Worm (Caenorhabditis elegans) whole organism, L1 larva: ENCODE measurements around the gene ldh-1.

Experiments
- C16A3.4 ChIP-seq: fragments of 150-350 bp; optimal IDR thresholded peaks from 2 replicates; lab custom pipeline; 2014; ENCODE audit warnings: missing biosample characterization, missing genetic modification characterization
- C34B4.2 ChIP-seq: sonication (generic microtip); optimal IDR thresholded peaks from 2 replicates; lab custom pipeline; 2017; ENCODE audit warnings: mild to moderate bottlenecking, missing genetic modification characterization, missing compliant biosample characterization
- F16B12.6 ChIP-seq: fragments of 150-350 bp; optimal IDR thresholded peaks from 2 replicates; lab custom pipeline; 2014; ENCODE audit warnings: missing biosample characterization, missing genetic modification characterization
- aha-1 ChIP-seq: fragments of 150-350 bp; optimal IDR thresholded peaks from 2 replicates; lab custom pipeline; 2014; ENCODE audit warnings: missing biosample characterization, missing genetic modification characterization
- alr-1 ChIP-seq: fragments of 200-800 bp; sonication (Bioruptor generic); optimal IDR thresholded peaks from 2 replicates; lab custom pipeline; 2018; ENCODE audit warnings: borderline replicate concordance, mild to moderate bottlenecking, missing genetic modification characterization, missing compliant biosample characterization
- aly-2 ChIP-seq: fragments of 150-350 bp; optimal IDR thresholded peaks from 2 replicates; lab custom pipeline; 2014; ENCODE audit warnings: missing biosample characterization, missing genetic modification characterization
- blmp-1 ChIP-seq: fragments of 150-350 bp; optimal IDR thresholded peaks from 2 replicates; lab custom pipeline; 2014; ENCODE audit warnings: missing biosample characterization, missing genetic modification characterization
- ceh-88 ChIP-seq: fragments of 200-800 bp; sonication (Bioruptor generic); IDR thresholded peaks from 2 replicates; pipeline ENCODE4 v1.3.6; 2022; ENCODE audit warnings: missing genetic modification characterization, missing compliant biosample characterization
- ces-1 ChIP-seq: fragments of 150-350 bp; optimal IDR thresholded peaks from 2 replicates; lab custom pipeline; 2014; ENCODE audit warnings: missing biosample characterization, missing genetic modification reagents, missing genetic modification characterization
- dpl-1 ChIP-seq, 3 experiments: fragments of 150-350 bp in 2 of 3; sonication (generic microtip) in 1 of 3; optimal IDR thresholded peaks; 2 replicates each; lab custom pipeline; 2014 to 2017; ENCODE audit warnings: missing biosample characterization in 3 of 3, missing genetic modification characterization in 3 of 3, missing genetic modification reagents in 3 of 3
- dsc-1 ChIP-seq: sonication (generic microtip); optimal IDR thresholded peaks from 2 replicates; lab custom pipeline; 2016; ENCODE audit warnings: mild to moderate bottlenecking, missing genetic modification characterization, missing compliant biosample characterization
- efl-1 ChIP-seq, 4 experiments: fragments of 150-350 bp; optimal IDR thresholded peaks in 3 of 4; peaks in 1 of 4; 1 replicate in 1 of 4; 2 replicates in 3 of 4; lab custom pipeline; 2014; ENCODE audit warnings: missing biosample characterization in 2 of 4, missing genetic modification characterization in 2 of 4, missing genetic modification reagents in 2 of 4
- elt-2 ChIP-seq: sonication (generic microtip); optimal IDR thresholded peaks from 2 replicates; lab custom pipeline; 2016; ENCODE audit warnings: missing genetic modification characterization, mild to moderate bottlenecking, inconsistent platforms, missing compliant biosample characterization, missing genetic modification reagents
- elt-3 ChIP-seq, 6 experiments: fragments of 150-350 bp in 1 of 6; sonication (generic microtip); optimal IDR thresholded peaks; 2 replicates each; lab custom pipeline; 2017 to 2018; ENCODE audit warnings: missing biosample characterization in 6 of 6, missing genetic modification characterization in 6 of 6, inconsistent platforms in 1 of 6
- fkh-8 ChIP-seq: sonication (generic microtip); optimal IDR thresholded peaks from 2 replicates; lab custom pipeline; 2016; ENCODE audit warnings: mild to moderate bottlenecking, missing genetic modification characterization, missing compliant biosample characterization
- grh-1 ChIP-seq: fragments of 200-800 bp; sonication (Bioruptor generic); IDR thresholded peaks from 2 replicates; pipeline ENCODE4 v1.3.6; 2022; ENCODE audit warnings: missing genetic modification reagents, missing genetic modification characterization, missing compliant biosample characterization
- hpl-2 ChIP-seq: fragments of 150-350 bp; optimal IDR thresholded peaks from 2 replicates; lab custom pipeline; 2014; ENCODE audit warnings: missing biosample characterization, missing genetic modification reagents, missing genetic modification characterization
- irx-1 ChIP-seq: sonication (generic microtip); optimal IDR thresholded peaks from 2 replicates; lab custom pipeline; 2016; ENCODE audit warnings: missing genetic modification characterization, missing compliant biosample characterization
- jun-1 ChIP-seq: fragments of 150-350 bp; optimal IDR thresholded peaks from 2 replicates; lab custom pipeline; 2014; ENCODE audit warnings: missing biosample characterization, missing genetic modification reagents, missing genetic modification characterization
- lin-13 ChIP-seq: fragments of 150-350 bp; optimal IDR thresholded peaks from 2 replicates; lab custom pipeline; 2014; ENCODE audit warnings: missing biosample characterization, missing genetic modification reagents, missing genetic modification characterization
- lin-14 ChIP-seq: fragments of 200-800 bp; sonication (Bioruptor generic); optimal IDR thresholded peaks from 2 replicates; lab custom pipeline; 2018; ENCODE audit warnings: mild to moderate bottlenecking, missing genetic modification characterization, moderate library complexity, missing compliant biosample characterization
- lin-35 ChIP-seq, 2 experiments: fragments of 150-350 bp; optimal IDR thresholded peaks; 2 replicates each; lab custom pipeline; 2014; ENCODE audit warnings: missing biosample characterization in 2 of 2, missing genetic modification characterization in 2 of 2, missing genetic modification reagents in 2 of 2
- lin-39 ChIP-seq: fragments of 150-350 bp; optimal IDR thresholded peaks from 2 replicates; lab custom pipeline; 2014; ENCODE audit warnings: missing biosample characterization, missing genetic modification reagents, missing genetic modification characterization
- lir-3 ChIP-seq: sonication (generic microtip); optimal IDR thresholded peaks from 2 replicates; lab custom pipeline; 2016; ENCODE audit warnings: mild to moderate bottlenecking, missing genetic modification characterization, moderate library complexity, missing compliant biosample characterization; ENCODE audit not compliant: poor library complexity
- lsy-2 ChIP-seq, 2 experiments: fragments of 150-350 bp; optimal IDR thresholded peaks; 2 replicates each; lab custom pipeline; 2014; ENCODE audit warnings: missing biosample characterization in 2 of 2, missing genetic modification characterization in 2 of 2
- mdl-1 ChIP-seq, 2 experiments: fragments of 150-350 bp; optimal IDR thresholded peaks; 2 replicates each; lab custom pipeline; 2014 to 2017; ENCODE audit warnings: missing biosample characterization in 2 of 2, missing genetic modification characterization in 2 of 2, inconsistent platforms in 1 of 2
- mep-1 ChIP-seq: fragments of 150-350 bp; optimal IDR thresholded peaks from 2 replicates; lab custom pipeline; 2014; ENCODE audit warnings: missing biosample characterization, missing genetic modification characterization
- nhr-19 ChIP-seq: fragments of 200-800 bp; sonication (Bioruptor generic); conservative IDR thresholded peaks from 2 replicates; pipeline ENCODE4 v1.3.6; 2022; ENCODE audit warnings: missing genetic modification characterization, missing compliant biosample characterization
- nhr-20 ChIP-seq: sonication (generic microtip); optimal IDR thresholded peaks from 2 replicates; lab custom pipeline; 2016; ENCODE audit warnings: mild to moderate bottlenecking, missing genetic modification characterization, missing compliant biosample characterization
- nhr-47 ChIP-seq: sonication (generic microtip); optimal IDR thresholded peaks from 2 replicates; lab custom pipeline; 2016; ENCODE audit warnings: mild to moderate bottlenecking, missing genetic modification characterization, moderate library complexity, missing compliant biosample characterization
- nhr-71 ChIP-seq: sonication (generic microtip); optimal IDR thresholded peaks from 2 replicates; lab custom pipeline; 2016; ENCODE audit warnings: mild to moderate bottlenecking, missing genetic modification characterization, moderate library complexity, missing compliant biosample characterization
- nhr-76 ChIP-seq: sonication (generic microtip); optimal IDR thresholded peaks from 2 replicates; lab custom pipeline; 2017; ENCODE audit warnings: missing biosample characterization, missing genetic modification characterization
- nhr-85 ChIP-seq: sonication (generic microtip); peaks from one replicate; lab custom pipeline; 2016; ENCODE audit warnings: missing genetic modification characterization, inconsistent platforms, missing compliant biosample characterization
- nhr-90 ChIP-seq: sonication (generic microtip); optimal IDR thresholded peaks from 2 replicates; lab custom pipeline; 2016; ENCODE audit warnings: mild to moderate bottlenecking, missing genetic modification characterization, missing compliant biosample characterization; ENCODE audit not compliant: poor library complexity
- pax-3 ChIP-seq: fragments of 200-800 bp; sonication (Bioruptor generic); optimal IDR thresholded peaks from 2 replicates; lab custom pipeline; 2018; ENCODE audit warnings: mild to moderate bottlenecking, missing genetic modification characterization, moderate library complexity, missing compliant biosample characterization
- rnt-1 ChIP-seq: sonication (generic microtip); optimal IDR thresholded peaks from 2 replicates; lab custom pipeline; 2016; ENCODE audit warnings: mild to moderate bottlenecking, missing genetic modification characterization, moderate library complexity, missing compliant biosample characterization
- skn-1 ChIP-seq: fragments of 150-350 bp; optimal IDR thresholded peaks from 2 replicates; lab custom pipeline; 2014; ENCODE audit warnings: missing biosample characterization, missing genetic modification characterization
- snu-23 ChIP-seq: sonication (generic microtip); optimal IDR thresholded peaks from 2 replicates; lab custom pipeline; 2016; ENCODE audit warnings: missing genetic modification characterization, missing compliant biosample characterization
- sox-4 ChIP-seq: sonication (generic microtip); optimal IDR thresholded peaks from 2 replicates; lab custom pipeline; 2016; ENCODE audit warnings: missing genetic modification characterization, missing compliant biosample characterization
- sptf-1 ChIP-seq: fragments of 150-350 bp; optimal IDR thresholded peaks from 2 replicates; lab custom pipeline; 2014; ENCODE audit warnings: missing biosample characterization, missing genetic modification characterization
- swsn-7 ChIP-seq: sonication (generic microtip); optimal IDR thresholded peaks from 2 replicates; lab custom pipeline; 2016; ENCODE audit warnings: missing genetic modification characterization, missing compliant biosample characterization
- tbx-2 ChIP-seq: sonication (generic microtip); optimal IDR thresholded peaks from 2 replicates; lab custom pipeline; 2016; ENCODE audit warnings: missing genetic modification characterization, missing compliant biosample characterization
- tlp-1 ChIP-seq: fragments of 150-350 bp; optimal IDR thresholded peaks from 2 replicates; lab custom pipeline; 2014; ENCODE audit warnings: missing biosample characterization, missing genetic modification characterization
- unc-62 ChIP-seq: fragments of 150-350 bp; optimal IDR thresholded peaks from 2 replicates; lab custom pipeline; 2014; ENCODE audit warnings: missing biosample characterization, missing genetic modification reagents, missing genetic modification characterization
- unc-86 ChIP-seq: sonication (generic microtip); optimal IDR thresholded peaks from 2 replicates; lab custom pipeline; 2016; ENCODE audit warnings: missing genetic modification characterization, missing compliant biosample characterization
- vab-15 ChIP-seq: sonication (generic microtip); optimal IDR thresholded peaks from 2 replicates; lab custom pipeline; 2017; ENCODE audit warnings: missing genotype, mild to moderate bottlenecking, missing genetic modification characterization, missing compliant biosample characterization
- xbp-1 ChIP-seq: sonication (generic microtip); optimal IDR thresholded peaks from 2 replicates; lab custom pipeline; 2016; ENCODE audit warnings: missing genetic modification characterization, missing compliant biosample characterization
- zag-1 ChIP-seq: fragments of 150-350 bp; optimal IDR thresholded peaks from 2 replicates; lab custom pipeline; 2014; ENCODE audit warnings: missing biosample characterization, missing genetic modification characterization
- ztf-11 ChIP-seq, 2 experiments: sonication (generic microtip); optimal IDR thresholded peaks; 2 replicates each; lab custom pipeline; 2016 to 2017; ENCODE audit warnings: missing genetic modification characterization in 2 of 2, missing biosample characterization in 1 of 2, missing compliant biosample characterization in 1 of 2
- ztf-4 ChIP-seq: fragments of 150-350 bp; optimal IDR thresholded peaks from 2 replicates; lab custom pipeline; 2014; ENCODE audit warnings: missing biosample characterization, missing genetic modification characterization

Gene ldh-1

DNA sequence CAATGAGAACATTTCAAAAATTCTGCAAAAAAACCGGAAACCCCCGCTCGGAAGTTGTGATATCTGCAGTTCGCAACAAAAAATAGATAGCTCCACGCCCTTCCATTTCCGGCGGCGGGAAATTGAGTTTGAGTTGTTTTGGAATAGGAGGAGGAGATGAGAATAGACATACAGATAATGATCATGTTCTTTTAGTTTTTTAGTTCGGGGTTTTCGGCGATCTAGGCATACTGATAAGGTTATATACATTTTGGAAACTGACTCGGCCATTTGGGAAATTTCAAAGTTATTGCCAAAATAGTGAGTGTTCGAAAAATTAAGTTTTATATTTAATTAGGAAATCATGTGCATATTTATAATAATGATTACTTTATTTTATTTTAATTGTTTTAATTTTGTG, 9.8 kb downstream of the ldh-1 start:
- TF ChIP-seq grh-1 (GFP tag; lab: Robert Waterston, UW) (no peak), nhr-85 (peak; percentile 29), lin-14 (GFP tag; lab: Kevin White, UChicago) (peak; percentile 44)

ce11 chrII:11737347-11737746, 13.3 kb downstream of the ldh-1 start:
- TF ChIP-seq ztf-4 (tag; lab: Kevin White, UChicago) (peak; percentile 69), efl-1 (optimal IDR thresholded peaks at IDR 0.05; lab: Kevin White, UChicago) (peak; percentile 5 to 33), efl-1 (GFP tag; optimal IDR thresholded peaks at IDR 0.05 in 1 of 2; lab: Kevin White, UChicago) (peak in 1 of 2 experiments; percentile 91), sox-4 (no peak), nhr-71 (tag; lab: Kevin White, UChicago) (peak; percentile 74), nhr-20 (peak; percentile 74), dsc-1 (tag; lab: Kevin White, UChicago) (no peak), nhr-19 (GFP tag; lab: Robert Waterston, UW) (peak; percentile 41; the same call in 1 of the 2 replicates), vab-15 (tag; lab: Kevin White, UChicago) (no peak), nhr-85 (peak; percentile 93), lir-3 (peak; percentile 23), aly-2 (tag; lab: Kevin White, UChicago) (no peak), lin-14 (GFP tag; lab: Kevin White, UChicago) (peak; percentile 88), rnt-1 (tag; lab: Kevin White, UChicago) (peak; percentile 20), lin-39 (tag; lab: Kevin White, UChicago) (no peak), xbp-1 (tag; lab: Kevin White, UChicago) (peak; percentile 20), nhr-47 (tag; lab: Kevin White, UChicago) (peak; percentile 16), mep-1 (tag; lab: Kevin White, UChicago) (peak; percentile 60), lsy-2 (tag; optimal IDR thresholded peaks at IDR 0.05; lab: Kevin White, UChicago) (peak; percentile 41 to 53), tbx-2 (tag; lab: Kevin White, UChicago) (peak; percentile 57), lin-13 (GFP tag; lab: Kevin White, UChicago) (no peak), blmp-1 (tag; lab: Kevin White, UChicago) (peak; percentile 84), fkh-8 (tag; lab: Kevin White, UChicago) (no peak), sptf-1 (tag; lab: Kevin White, UChicago) (no peak), dpl-1 (GFP tag; optimal IDR thresholded peaks at IDR 0.05; lab: Kevin White, UChicago) (peak in 1 of 3 experiments; percentile 30), snu-23 (GFP tag; lab: Kevin White, UChicago) (peak; percentile 79), jun-1 (no peak), F16B12.6 (no peak), ztf-11 (tag; optimal IDR thresholded peaks at IDR 0.05; lab: Kevin White, UChicago) (no peak), lin-35 (GFP tag; optimal IDR thresholded peaks at IDR 0.05; lab: Kevin White, UChicago) (peak in 1 of 2 experiments; percentile 47), irx-1 (tag; lab: Kevin White, UChicago) (no peak), swsn-7 (tag; lab: Kevin White, UChicago) (peak; percentile 22), elt-3 (tag; optimal IDR thresholded peaks at IDR 0.05; lab: Kevin White, UChicago) (peak in 4 of 6 experiments; percentile 9 to 75 (median 52)), C34B4.2 (tag; lab: Kevin White, UChicago) (no peak), mdl-1 (tag; optimal IDR thresholded peaks at IDR 0.05; lab: Kevin White, UChicago) (peak in 1 of 2 experiments; percentile 18), skn-1 (peak; percentile 24), unc-86 (tag; lab: Kevin White, UChicago) (no peak), tlp-1 (tag; lab: Kevin White, UChicago) (no peak), nhr-90 (peak; percentile 62), grh-1 (GFP tag; lab: Robert Waterston, UW) (peak; percentile 96)

ce11 chrII:11739199-11739598, 15.2 kb downstream of the ldh-1 start, which contains the start of gene ctsa-1.2:
TSS of gene ctsa-1.2 (plus strand) at chrII:11739358.
- no peak for TF ChIP-seq aha-1
- TF ChIP-seq unc-62 (GFP tag; lab: Kevin White, UChicago): no peak
- TF ChIP-seq tbx-2 (tag; lab: Kevin White, UChicago): no peak
- TF ChIP-seq snu-23 (GFP tag; lab: Kevin White, UChicago): no peak
- no peak for TF ChIP-seq pax-3 (tag; lab: Kevin White, UChicago)
- no peak for TF ChIP-seq zag-1 (tag; lab: Kevin White, UChicago)
- TF ChIP-seq ceh-88 (GFP tag; lab: Robert Waterston, UW): no peak
- TF ChIP-seq ces-1 (GFP tag; lab: Kevin White, UChicago): no peak
- no peak for TF ChIP-seq nhr-76 (tag; lab: Kevin White, UChicago)
- TF ChIP-seq alr-1: no peak
- TF ChIP-seq swsn-7 (tag; lab: Kevin White, UChicago): no peak
- TF ChIP-seq lin-35 (GFP tag; optimal IDR thresholded peaks at IDR 0.05; lab: Kevin White, UChicago): peak in 1 of 2 experiments; percentile 5
- no peak for TF ChIP-seq irx-1 (tag; lab: Kevin White, UChicago)
- peak; percentile 92 for TF ChIP-seq elt-2 (tag; lab: Kevin White, UChicago)
- TF ChIP-seq C16A3.4 (tag; lab: Kevin White, UChicago): no peak
- TF ChIP-seq nhr-19 (GFP tag; lab: Robert Waterston, UW): no peak
- TF ChIP-seq hpl-2 (GFP tag; lab: Kevin White, UChicago): no peak
- TF ChIP-seq, all 84 proteins: peak for 2
